Fruit fly (Drosophila melanogaster): ENCODE measurements around the gene CG31441.

CG31441 gene

dm6 chr3R:11226496-11226895 is 9.6 kb upstream of the CG31441 start, which contains the start of gene CG17726 (continued):
- peak; percentile 91 for TF ChIP-seq CG30431 (GFP tag; optimal IDR thresholded peaks at IDR 0.05)
- no peak for TF ChIP-seq CG6791 (GFP tag; IDR thresholded peaks at IDR 0.05; ENCODE audit: partially characterized antibody)
- peak; percentile 94 for TF ChIP-seq CG16815 (GFP tag; optimal IDR thresholded peaks at IDR 0.05)
- TF ChIP-seq cwo (GFP tag; optimal IDR thresholded peaks at IDR 0.05), result peak; percentile 89
- peak; percentile 90 for TF ChIP-seq NFAT (GFP tag; IDR thresholded peaks at IDR 0.05)
- TF ChIP-seq peb (GFP tag; IDR thresholded peaks at IDR 0.05), result peak; percentile 96
- TF ChIP-seq pros (GFP tag; optimal IDR thresholded peaks at IDR 0.05), result peak; percentile 38
- peak; percentile 87 for TF ChIP-seq CG11723 (GFP tag; optimal IDR thresholded peaks at IDR 0.05)
- peak; percentile 89 for TF ChIP-seq Mad (GFP tag; optimal IDR thresholded peaks at IDR 0.05)
- peak; percentile 99 for TF ChIP-seq HLH3B (GFP tag; IDR thresholded peaks at IDR 0.05)
- TF ChIP-seq sima (GFP tag; optimal IDR thresholded peaks at IDR 0.05), result peak; percentile 66
- TF ChIP-seq CG31388 (GFP tag; optimal IDR thresholded peaks at IDR 0.05), result peak; percentile 97
- no peak for TF ChIP-seq CG2129 (GFP tag; IDR thresholded peaks at IDR 0.05; ENCODE audit: partially characterized antibody)
- TF ChIP-seq CG3407 (GFP tag; optimal IDR thresholded peaks at IDR 0.05), result peak; percentile 94
- no peak for TF ChIP-seq sna (GFP tag; IDR thresholded peaks at IDR 0.05; ENCODE audit: partially characterized antibody)
- peak; percentile 93 for TF ChIP-seq org-1 (GFP tag; optimal IDR thresholded peaks at IDR 0.05)
- peak; percentile 98 for TF ChIP-seq Xbp1 (GFP tag; optimal IDR thresholded peaks at IDR 0.05)
- TF ChIP-seq GATAe (GFP tag; conservative IDR thresholded peaks at IDR 0.05), result peak; percentile 88
- TF ChIP-seq lbe (GFP tag; optimal IDR thresholded peaks at IDR 0.05), result peak; percentile 83
- peak; percentile 88 for TF ChIP-seq schlank (tag; optimal IDR thresholded peaks at IDR 0.05)
- TF ChIP-seq CG6175 (GFP tag; IDR thresholded peaks at IDR 0.05), result peak; percentile 87
- TF ChIP-seq crol (GFP tag; IDR thresholded peaks at IDR 0.05), result peak; percentile 74
- no peak for TF ChIP-seq sc (optimal IDR thresholded peaks at IDR 0.05)
- TF ChIP-seq sc (GFP tag; optimal IDR thresholded peaks at IDR 0.05), result peak; percentile 92
- peak; percentile 76 for TF ChIP-seq repo (GFP tag; optimal IDR thresholded peaks at IDR 0.05)
- TF ChIP-seq Hr78 (GFP tag; optimal IDR thresholded peaks at IDR 0.05), result no peak
- peak; percentile 97 for TF ChIP-seq Hr3 (GFP tag; optimal IDR thresholded peaks at IDR 0.05)
- peak; percentile 97 for TF ChIP-seq CG2120 (GFP tag; optimal IDR thresholded peaks at IDR 0.05)
- peak; percentile 94 for TF ChIP-seq chn (GFP tag; optimal IDR thresholded peaks at IDR 0.05)
- peak; percentile 98 for TF ChIP-seq Drgx (GFP tag; IDR thresholded peaks at IDR 0.05)
- peak; percentile 99 for TF ChIP-seq so (GFP tag; IDR thresholded peaks at IDR 0.05)
- peak; percentile 84 for TF ChIP-seq CG5245 (GFP tag; optimal IDR thresholded peaks at IDR 0.05)
- TF ChIP-seq CG11085 (GFP tag; IDR thresholded peaks at IDR 0.05), result peak; percentile 89
- peak; percentile 99 for TF ChIP-seq CoRest (tag; optimal IDR thresholded peaks at IDR 0.05)
- peak; percentile 97 for TF ChIP-seq fd96Cb (tag; optimal IDR thresholded peaks at IDR 0.05)
- peak; percentile 94 for TF ChIP-seq BtbVII (GFP tag; optimal IDR thresholded peaks at IDR 0.05)
- peak; percentile 92 for TF ChIP-seq ac (GFP tag; optimal IDR thresholded peaks at IDR 0.05)
- TF ChIP-seq BEAF-32 (GFP tag; optimal IDR thresholded peaks at IDR 0.05), result peak; percentile 16
- peak; percentile 90 for TF ChIP-seq CG13123 (GFP tag; optimal IDR thresholded peaks at IDR 0.05)
- TF ChIP-seq CG17359 (tag; optimal IDR thresholded peaks at IDR 0.05), result peak; percentile 98
- peak; percentile 76; the same call in 1 of the 3 replicates for TF ChIP-seq sr (GFP tag; IDR thresholded peaks at IDR 0.05)
- peak; percentile 63 for TF ChIP-seq ERR (GFP tag; optimal IDR thresholded peaks at IDR 0.05)
- TF ChIP-seq PHDP (tag; optimal IDR thresholded peaks at IDR 0.05), result peak; percentile 99
- peak in 1 of 3 experiments; percentile 98 for TF ChIP-seq lola (GFP tag; optimal IDR thresholded peaks at IDR 0.05)
- peak; percentile 63 for TF ChIP-seq CG3163 (GFP tag; optimal IDR thresholded peaks at IDR 0.05)
- peak; percentile 95 for TF ChIP-seq sug (tag; optimal IDR thresholded peaks at IDR 0.05)
- peak; percentile 98 for TF ChIP-seq E2f1 (GFP tag; IDR thresholded peaks at IDR 0.05)
- peak; percentile 95 for TF ChIP-seq ro (GFP tag; IDR thresholded peaks at IDR 0.05)
- TF ChIP-seq Trl (optimal IDR thresholded peaks at IDR 0.05), result no peak
- TF ChIP-seq Trl (GFP tag; optimal IDR thresholded peaks at IDR 0.05), result peak; percentile 88
- no peak for TF ChIP-seq CG34224 (GFP tag; IDR thresholded peaks at IDR 0.05; ENCODE audit: partially characterized antibody)

All from whole organism, embryonic.